Worm (Caenorhabditis elegans) whole organism, early embryonic: ENCODE measurements around the gene txt-5.

Experiments
- B0310.2 ChIP-seq: sonication (generic microtip); optimal IDR thresholded peaks from 2 replicates; lab custom pipeline; 2016; ENCODE audit warnings: mild to moderate bottlenecking, missing genetic modification characterization, missing compliant biosample characterization
- F13C5.2 ChIP-seq: sonication (generic microtip); optimal IDR thresholded peaks from 2 replicates; lab custom pipeline; 2017; ENCODE audit warnings: mild to moderate bottlenecking, missing genetic modification characterization, inconsistent platforms, missing compliant biosample characterization
- aly-1 ChIP-seq: sonication (generic microtip); optimal IDR thresholded peaks from 2 replicates; lab custom pipeline; 2016; ENCODE audit warnings: missing genetic modification characterization, missing compliant biosample characterization
- ama-1 ChIP-seq: fragments of 150-350 bp; optimal IDR thresholded peaks from 2 replicates; lab custom pipeline; 2014
- ceh-13 ChIP-seq: fragments of 200-800 bp; sonication (Bioruptor generic); optimal IDR thresholded peaks from 2 replicates; lab custom pipeline; 2018; ENCODE audit warnings: mild to moderate bottlenecking, missing genetic modification characterization, missing compliant biosample characterization
- ceh-36 ChIP-seq: sonication (generic microtip); optimal IDR thresholded peaks from 2 replicates; lab custom pipeline; 2016; ENCODE audit warnings: missing genetic modification characterization, inconsistent platforms, missing compliant biosample characterization
- ets-7 ChIP-seq: sonication (generic microtip); optimal IDR thresholded peaks from 2 replicates; lab custom pipeline; 2016; ENCODE audit warnings: missing genotype, missing genetic modification characterization, missing compliant biosample characterization
- flt-1 ChIP-seq: fragments of 200-800 bp; sonication (Bioruptor generic); IDR thresholded peaks from 2 replicates; pipeline ENCODE4 v1.3.6; 2022; ENCODE audit warnings: missing genetic modification characterization, missing compliant biosample characterization
- hmbx-1 ChIP-seq: sonication (generic microtip); optimal IDR thresholded peaks from 2 replicates; lab custom pipeline; 2016; ENCODE audit warnings: mild to moderate bottlenecking, missing genetic modification characterization, missing compliant biosample characterization
- hmg-4 ChIP-seq: fragments of 200-800 bp; sonication (Bioruptor generic); optimal IDR thresholded peaks from 2 replicates; lab custom pipeline; 2018; ENCODE audit warnings: mild to moderate bottlenecking, missing genetic modification characterization, missing compliant biosample characterization
- hnd-1 ChIP-seq: sonication (generic microtip); optimal IDR thresholded peaks from 2 replicates; lab custom pipeline; 2016; ENCODE audit warnings: missing genetic modification characterization, missing compliant biosample characterization
- pes-1 ChIP-seq: fragments of 200-800 bp; sonication (Bioruptor generic); IDR thresholded peaks from 2 replicates; pipeline ENCODE4 v1.3.6; 2022; ENCODE audit warnings: missing genetic modification reagents, missing genetic modification characterization, missing compliant biosample characterization
- scrt-1 ChIP-seq: fragments of 200-800 bp; sonication (Bioruptor generic); IDR thresholded peaks from 2 replicates; pipeline ENCODE4 v1.3.6; 2022; ENCODE audit warnings: missing genetic modification characterization, missing compliant biosample characterization
- sea-1 ChIP-seq: fragments of 200-800 bp; sonication (Bioruptor generic); conservative IDR thresholded peaks from 2 replicates; pipeline ENCODE4 v1.3.6; 2022; ENCODE audit warnings: missing genetic modification characterization, missing compliant biosample characterization
- tbx-11 ChIP-seq: fragments of 200-800 bp; sonication (Bioruptor generic); IDR thresholded peaks from 2 replicates; pipeline ENCODE4 v1.3.6; 2022; ENCODE audit warnings: missing genetic modification characterization, missing compliant biosample characterization
- tbx-37 ChIP-seq: fragments of 200-800 bp; sonication (Bioruptor generic); conservative IDR thresholded peaks from 2 replicates; pipeline ENCODE4 v1.3.6; 2022; ENCODE audit warnings: missing genetic modification reagents, missing genetic modification characterization, missing compliant biosample characterization
- tra-4 ChIP-seq: sonication (generic microtip); optimal IDR thresholded peaks from 2 replicates; lab custom pipeline; 2017; ENCODE audit warnings: missing genetic modification characterization, missing compliant biosample characterization

Gene txt-5

ce11 chrV:7804064-7804800 is 32.7 kb downstream of the txt-5 start, which contains the start of gene uvs-1:
uvs-1 (minus strand) TSS chrV:7804208.
- TF ChIP-seq tra-4 (tag; lab: Kevin White, UChicago): no peak
- 0 out of 2 replicates have a peak, but pooled peaks have one; percentile 55 for TF ChIP-seq sea-1 (GFP tag; lab: Robert Waterston, UW)
- no peak for TF ChIP-seq hmbx-1

DNA sequence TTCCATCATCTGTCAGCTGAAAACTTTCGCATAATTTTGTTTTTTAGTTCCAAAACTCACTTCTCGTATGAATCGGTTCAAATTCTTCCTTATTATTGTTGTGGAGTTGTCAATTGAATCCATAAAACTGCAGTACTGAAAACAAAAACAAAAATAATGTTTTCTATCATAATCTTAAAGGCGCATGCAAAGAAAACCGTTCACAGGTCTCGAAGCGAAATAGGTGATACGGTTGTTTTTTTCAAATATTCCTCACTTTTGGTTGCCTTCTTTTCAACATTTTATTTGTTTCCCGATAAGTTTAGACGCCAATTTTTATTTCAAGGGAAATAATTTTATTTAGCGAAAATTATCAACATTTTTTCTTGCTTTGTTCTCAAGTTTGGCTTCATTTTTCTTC is 33.4 kb downstream of the txt-5 start:
- TF ChIP-seq aly-1 (tag; lab: Kevin White, UChicago) (no peak), ceh-36 (tag; lab: Kevin White, UChicago) (no peak), B0310.2 (tag; lab: Kevin White, UChicago) (no peak), tbx-11 (GFP tag; lab: Robert Waterston, UW) (no peak), sea-1 (GFP tag; lab: Robert Waterston, UW) (no peak), F13C5.2 (tag; lab: Kevin White, UChicago) (no peak), hmbx-1 (no peak), pes-1 (GFP tag; lab: Robert Waterston, UW) (no peak), tra-4 (tag; lab: Kevin White, UChicago) (no peak), hnd-1 (no peak), scrt-1 (GFP tag; lab: Robert Waterston, UW) (no peak), ama-1 (lab: Kevin White, UChicago) (no peak), tbx-37 (GFP tag; lab: Robert Waterston, UW) (no peak), ceh-13 (no peak), hmg-4 (GFP tag; lab: Kevin White, UChicago) (no peak), flt-1 (GFP tag; lab: Robert Waterston, UW) (no peak), ets-7 (tag; lab: Kevin White, UChicago) (no peak)

- TF ChIP-seq ceh-36 (tag; lab: Kevin White, UChicago): no peak
- no peak for TF ChIP-seq pes-1 (GFP tag; lab: Robert Waterston, UW)
- no peak for TF ChIP-seq hnd-1
- no peak for TF ChIP-seq tra-4 (tag; lab: Kevin White, UChicago)
- no peak for TF ChIP-seq sea-1 (GFP tag; lab: Robert Waterston, UW)
- no peak for TF ChIP-seq tbx-11 (GFP tag; lab: Robert Waterston, UW)
- TF ChIP-seq aly-1 (tag; lab: Kevin White, UChicago): no peak
- TF ChIP-seq ama-1 (lab: Kevin White, UChicago): no peak
- TF ChIP-seq B0310.2 (tag; lab: Kevin White, UChicago): no peak
- TF ChIP-seq scrt-1 (GFP tag; lab: Robert Waterston, UW): no peak
- no peak for TF ChIP-seq hmg-4 (GFP tag; lab: Kevin White, UChicago)
- no peak for TF ChIP-seq hmbx-1
- no peak for TF ChIP-seq tbx-37 (GFP tag; lab: Robert Waterston, UW)
- no peak for TF ChIP-seq flt-1 (GFP tag; lab: Robert Waterston, UW)
- no peak for TF ChIP-seq ets-7 (tag; lab: Kevin White, UChicago)
Measured at ce11 chrV:7798079-7798478, 38.9 kb downstream of the txt-5 start, which contains the start of gene ZK742.7. ZK742.7 (plus strand) TSS chrV:7798379.

ce11 chrV:7793067-7793466 is 43.9 kb downstream of the txt-5 start, which contains the start of gene flp-21:
flp-21 (plus strand) TSS chrV:7793367.
- no peak for TF ChIP-seq pes-1 (GFP tag; lab: Robert Waterston, UW)
- TF ChIP-seq ama-1 (lab: Kevin White, UChicago): no peak
- TF ChIP-seq ceh-13: no peak
- TF ChIP-seq hmg-4 (GFP tag; lab: Kevin White, UChicago): no peak
- no peak for TF ChIP-seq aly-1 (tag; lab: Kevin White, UChicago)

DNA sequence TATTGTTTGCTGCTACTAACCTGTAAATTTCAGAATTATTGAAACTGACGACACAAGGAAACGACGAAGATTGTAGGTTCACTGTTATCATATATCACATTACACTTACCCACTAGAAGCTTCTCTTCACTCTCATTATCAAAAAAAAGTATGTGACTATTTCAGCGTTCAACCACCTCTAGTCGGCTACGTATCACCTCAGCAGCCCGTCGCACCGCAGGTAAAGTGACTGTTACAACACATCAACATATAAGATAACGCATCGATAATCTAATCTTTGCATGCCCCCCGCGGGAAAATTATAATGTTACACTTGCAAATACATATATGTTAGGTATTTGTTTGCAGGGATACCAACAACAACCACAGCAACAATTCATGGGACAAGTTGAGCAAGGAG is 50.3 kb downstream of the txt-5 start:
- TF ChIP-seq aly-1 (tag; lab: Kevin White, UChicago) (no peak), ceh-36 (tag; lab: Kevin White, UChicago) (no peak), ceh-13 (no peak), pes-1 (GFP tag; lab: Robert Waterston, UW) (no peak), tbx-37 (GFP tag; lab: Robert Waterston, UW) (no peak), hmg-4 (GFP tag; lab: Kevin White, UChicago) (no peak), ets-7 (tag; lab: Kevin White, UChicago) (no peak), sea-1 (GFP tag; lab: Robert Waterston, UW) (no peak), hnd-1 (no peak), F13C5.2 (tag; lab: Kevin White, UChicago) (no peak)

DNA sequence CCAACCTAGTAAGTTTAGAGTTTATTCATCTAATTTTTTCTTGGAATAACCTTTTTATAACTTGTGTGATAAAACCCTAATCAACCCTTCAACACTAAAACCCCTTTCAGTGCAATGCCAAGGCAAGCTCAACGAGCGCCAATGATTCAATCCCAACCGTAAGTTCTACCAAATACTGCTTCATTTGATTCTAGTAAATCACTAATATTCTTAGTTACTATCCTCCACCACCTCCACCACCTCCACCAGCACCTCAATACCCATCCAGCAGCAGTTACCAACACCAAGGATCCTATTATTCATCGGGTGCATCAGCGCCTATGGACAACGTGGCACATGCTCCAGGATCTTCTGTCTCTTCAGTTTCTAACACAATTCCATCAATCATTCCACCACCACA is 51.0 kb downstream of the txt-5 start:
- no peak for TF ChIP-seq ets-7 (tag; lab: Kevin White, UChicago)
- no peak for TF ChIP-seq hmbx-1
- no peak for TF ChIP-seq aly-1 (tag; lab: Kevin White, UChicago)
- no peak for TF ChIP-seq flt-1 (GFP tag; lab: Robert Waterston, UW)
- no peak for TF ChIP-seq F13C5.2 (tag; lab: Kevin White, UChicago)
- TF ChIP-seq tbx-11 (GFP tag; lab: Robert Waterston, UW): no peak
- TF ChIP-seq hnd-1: no peak
- TF ChIP-seq pes-1 (GFP tag; lab: Robert Waterston, UW): no peak
- no peak for TF ChIP-seq ceh-36 (tag; lab: Kevin White, UChicago)
- TF ChIP-seq scrt-1 (GFP tag; lab: Robert Waterston, UW): no peak
- TF ChIP-seq ama-1 (lab: Kevin White, UChicago): no peak
- no peak for TF ChIP-seq hmg-4 (GFP tag; lab: Kevin White, UChicago)
- TF ChIP-seq tbx-37 (GFP tag; lab: Robert Waterston, UW): no peak
- TF ChIP-seq B0310.2 (tag; lab: Kevin White, UChicago): no peak
- no peak for TF ChIP-seq ceh-13
- no peak for TF ChIP-seq tra-4 (tag; lab: Kevin White, UChicago)
